Fruit fly (Drosophila melanogaster): ENCODE results near the gene CG2258.

The CG2258 gene

DNA sequence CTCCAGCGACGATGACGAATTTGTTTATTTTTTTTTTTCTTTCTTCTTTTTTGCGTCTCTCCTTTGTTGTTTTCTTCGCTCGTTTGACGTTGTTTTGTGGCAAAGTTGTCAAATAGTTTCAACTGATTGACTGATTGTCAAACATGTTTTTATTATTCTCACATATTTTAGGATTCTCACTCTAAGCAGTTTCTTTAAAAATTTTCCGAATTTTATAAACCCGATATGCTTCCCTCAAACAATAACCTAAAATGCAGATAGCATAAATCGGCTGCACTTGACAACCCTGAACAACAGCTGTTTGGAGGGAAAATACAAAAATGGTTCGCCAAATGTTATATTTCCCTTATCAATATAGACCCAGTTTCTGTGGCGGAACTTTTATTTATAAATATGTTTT is 41.6 kb upstream of the CG2258 start, which contains the start of gene CG17982 (continued):
- TF ChIP-seq chinmo (GFP tag; IDR thresholded peaks at IDR 0.05; ENCODE audit: partially characterized antibody) (no peak), CG12942 (GFP tag; optimal IDR thresholded peaks at IDR 0.05) (peak; percentile 80), Tbp (GFP tag; optimal IDR thresholded peaks at IDR 0.05) (no peak), CG12219 (GFP tag; optimal IDR thresholded peaks at IDR 0.05) (peak; percentile 71), CG3726 (GFP tag; IDR thresholded peaks at IDR 0.05) (peak; percentile 68; the same call in 1 of the 3 replicates), zen2 (GFP tag; IDR thresholded peaks at IDR 0.05; ENCODE audit: partially characterized antibody) (no peak), cwo (GFP tag; optimal IDR thresholded peaks at IDR 0.05) (peak; percentile 71), Ets65A (GFP tag) (peak; percentile 97), sna (GFP tag; IDR thresholded peaks at IDR 0.05; ENCODE audit: partially characterized antibody) (no peak), Atf3 (GFP tag; optimal IDR thresholded peaks at IDR 0.05) (peak; percentile 64), ro (GFP tag; IDR thresholded peaks at IDR 0.05) (no peak), Ada2b (GFP tag; IDR thresholded peaks at IDR 0.05) (peak; percentile 74), az2 (GFP tag; optimal IDR thresholded peaks at IDR 0.05) (peak; percentile 84), CG8765 (GFP tag; IDR thresholded peaks at IDR 0.05) (peak; percentile 44; the same call in 1 of the 2 replicates), CG10147 (GFP tag; optimal IDR thresholded peaks at IDR 0.05) (peak; percentile 76), h (optimal IDR thresholded peaks at IDR 0.05) (no peak), NC2α (GFP tag; optimal IDR thresholded peaks at IDR 0.05) (peak; percentile 72), tio (GFP tag; optimal IDR thresholded peaks at IDR 0.05) (no peak), CG12104 (GFP tag; optimal IDR thresholded peaks at IDR 0.05) (peak; percentile 69), onecut (GFP tag; IDR thresholded peaks at IDR 0.05) (peak; percentile 65), amos (GFP tag; IDR thresholded peaks at IDR 0.05; ENCODE audit: partially characterized antibody) (no peak; the same call in 1 of the 2 replicates), CG2129 (GFP tag; IDR thresholded peaks at IDR 0.05; ENCODE audit: partially characterized antibody) (no peak), CG12769 (tag; optimal IDR thresholded peaks at IDR 0.05) (no peak), crp (GFP tag; optimal IDR thresholded peaks at IDR 0.05) (peak; percentile 47 to 89), klu (GFP tag; IDR thresholded peaks at IDR 0.05) (peak; percentile 71), Stat92E (GFP tag; optimal IDR thresholded peaks at IDR 0.05) (no peak), CG3163 (GFP tag; optimal IDR thresholded peaks at IDR 0.05) (peak; percentile 64), ewg (GFP tag; optimal IDR thresholded peaks at IDR 0.05) (peak; percentile 64), crol (GFP tag; IDR thresholded peaks at IDR 0.05) (no peak), CG7928 (GFP tag; optimal IDR thresholded peaks at IDR 0.05) (peak; percentile 47), dmrt99B (tag; optimal IDR thresholded peaks at IDR 0.05) (peak; percentile 84), CHES-1-like (GFP tag; optimal IDR thresholded peaks at IDR 0.05) (peak; percentile 90), cg (GFP tag; optimal IDR thresholded peaks at IDR 0.05) (no peak), Hr51 (GFP tag; optimal IDR thresholded peaks at IDR 0.05) (peak; percentile 58 to 87), Scr (GFP tag; IDR thresholded peaks at IDR 0.05; ENCODE audit: partially characterized antibody) (peak; percentile 40; the same call in 1 of the 2 replicates), CG14441 (GFP tag; IDR thresholded peaks at IDR 0.05) (peak; percentile 80), Ptx1 (GFP tag; IDR thresholded peaks at IDR 0.05) (peak; percentile 82), CG1233 (GFP tag; optimal IDR thresholded peaks at IDR 0.05) (peak; percentile 83), nom (GFP tag; optimal IDR thresholded peaks at IDR 0.05) (peak; percentile 86), CG4404 (GFP tag; IDR thresholded peaks at IDR 0.05) (peak; percentile 56; the same call in 1 of the 2 replicates), HHEX (GFP tag; optimal IDR thresholded peaks at IDR 0.05) (peak; percentile 76), CG13894 (tag; optimal IDR thresholded peaks at IDR 0.05) (peak; percentile 90), danr (GFP tag; IDR thresholded peaks at IDR 0.05) (no peak), CG17385 (GFP tag; optimal IDR thresholded peaks at IDR 0.05) (peak; percentile 81), usp (GFP tag; optimal IDR thresholded peaks at IDR 0.05) (no peak), CG7271 (tag; optimal IDR thresholded peaks at IDR 0.05) (peak; percentile 45), Myb (GFP tag; optimal IDR thresholded peaks at IDR 0.05) (peak; percentile 66), dimm (GFP tag; IDR thresholded peaks at IDR 0.05) (no peak), CG30020 (tag; optimal IDR thresholded peaks at IDR 0.05) (peak; percentile 64), gce (GFP tag; IDR thresholded peaks at IDR 0.05) (peak; percentile 63; the same call in 1 of the 3 replicates)

Data from whole organism, embryonic.